Fruit fly (Drosophila melanogaster) whole organism, adult: Measurements from ENCODE around the gene Rab27.

Experiments
- CG12768 ChIP-seq: fragments of 200-800 bp; sonication (Bioruptor generic); optimal IDR thresholded peaks from 2 replicates; lab custom pipeline; 2017; ENCODE audit warnings: missing biosample characterization, missing genetic modification characterization, mild to moderate bottlenecking, moderate library complexity, missing genetic modification reagents
- CG33017 ChIP-seq: fragments of 200-800 bp; sonication (Bioruptor generic); optimal IDR thresholded peaks from 2 replicates; lab custom pipeline; 2018; ENCODE audit warnings: missing biosample characterization, mild to moderate bottlenecking, missing genetic modification characterization, moderate library complexity
- CG5204 ChIP-seq: fragments of 200-800 bp; sonication (Bioruptor generic); optimal IDR thresholded peaks from 2 replicates; lab custom pipeline; 2016; ENCODE audit warnings: missing biosample characterization, missing genetic modification characterization
- CG7045 ChIP-seq: fragments of 200-800 bp; sonication (Bioruptor generic); optimal IDR thresholded peaks from 2 replicates; lab custom pipeline; 2017; ENCODE audit warnings: missing biosample characterization, mild to moderate bottlenecking, missing genetic modification characterization
- CG7101 ChIP-seq: fragments of 200-800 bp; sonication (Bioruptor generic); optimal IDR thresholded peaks from 2 replicates; lab custom pipeline; 2018; ENCODE audit warnings: missing biosample characterization, mild to moderate bottlenecking, missing genetic modification characterization, moderate library complexity
- Clk ChIP-seq: fragments of 200-800 bp; sonication (Bioruptor generic); optimal IDR thresholded peaks from 2 replicates; lab custom pipeline; 2017; ENCODE audit warnings: missing biosample characterization, missing genetic modification characterization
- Hr96 ChIP-seq: fragments of 200-800 bp; sonication (Bioruptor generic); optimal IDR thresholded peaks from 2 replicates; lab custom pipeline; 2016; ENCODE audit warnings: missing biosample characterization, missing genetic modification characterization
- bab1 ChIP-seq: fragments of 200-800 bp; sonication (Bioruptor generic); optimal IDR thresholded peaks from 3 replicates; lab custom pipeline; 2019; ENCODE audit warnings: missing biosample characterization, mild to moderate bottlenecking, missing genetic modification characterization, moderate library complexity
- kay ChIP-seq: fragments of 200-800 bp; sonication (Bioruptor generic); peaks from one replicate; lab custom pipeline; 2016; ENCODE audit warnings: missing biosample characterization, missing genetic modification characterization, borderline replicate concordance
- pad ChIP-seq: fragments of 200-800 bp; sonication (Bioruptor generic); optimal IDR thresholded peaks from 3 replicates; lab custom pipeline; 2017; ENCODE audit warnings: missing biosample characterization, missing genetic modification characterization, mild to moderate bottlenecking, moderate library complexity, missing genetic modification reagents
- toe ChIP-seq: fragments of 200-800 bp; sonication (Bioruptor generic); optimal IDR thresholded peaks from 2 replicates; lab custom pipeline; 2016; ENCODE audit warnings: missing biosample characterization, missing genetic modification characterization

- TF ChIP-seq CG7045 (GFP tag; lab: Kevin White, UChicago) (no peak), Clk (GFP tag; lab: Kevin White, UChicago) (no peak), CG7101 (no peak), kay (GFP tag; lab: Kevin White, UChicago) (no peak), CG5204 (GFP tag; lab: Kevin White, UChicago) (no peak), bab1 (GFP tag; lab: Kevin White, UChicago) (no peak), toe (GFP tag; lab: Kevin White, UChicago) (no peak), pad (GFP tag; lab: Kevin White, UChicago) (no peak), CG33017 (tag; lab: Kevin White, UChicago) (no peak), CG12768 (GFP tag; lab: Kevin White, UChicago) (no peak), Hr96 (no peak)
Measured at dm6 chrX:1469717-1470116, 7.1 kb downstream of the Rab27 start, which contains the start of gene CG32808.
